Worm (Caenorhabditis elegans): ENCODE measurements around the gene B0416.7.

DNA sequence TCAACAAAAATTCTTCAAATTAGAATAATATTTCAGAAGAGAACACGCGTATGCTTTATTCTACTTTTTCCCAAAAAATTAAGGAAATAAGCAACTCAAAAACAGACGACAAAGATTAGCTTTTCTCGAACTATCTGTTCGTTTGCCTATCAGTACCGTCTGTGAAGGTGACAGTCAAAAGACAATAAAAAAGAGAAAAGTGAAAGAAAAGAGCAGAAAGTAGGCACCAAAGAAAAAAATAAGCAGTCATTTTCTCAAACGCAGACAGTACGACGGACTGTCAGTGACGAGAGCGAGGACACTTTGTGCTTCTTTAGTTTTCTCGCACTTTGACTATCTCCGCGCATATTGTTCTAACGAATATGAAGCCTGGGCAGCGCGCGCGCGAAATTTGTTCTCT is 31.2 kb downstream of the B0416.7 start:
- TF ChIP-seq ceh-36 (tag; optimal IDR thresholded peaks at IDR 0.05) (no peak), F13C5.2 (tag; optimal IDR thresholded peaks at IDR 0.05) (no peak)
